Worm (Caenorhabditis elegans) whole organism, L3 larva: Measurements from ENCODE around the gene bed-3.

ENCODE experiments used
- aly-2 ChIP-seq: fragments of 150-350 bp; optimal IDR thresholded peaks from 2 replicates; lab custom pipeline; 2014; ENCODE audit warnings: missing biosample characterization, missing genetic modification characterization
- ama-1 ChIP-seq: fragments of 150-350 bp; optimal IDR thresholded peaks from 2 replicates; lab custom pipeline; 2018
- ceh-16 ChIP-seq: sonication (generic microtip); optimal IDR thresholded peaks from 2 replicates; lab custom pipeline; 2017; ENCODE audit warnings: missing biosample characterization, missing genetic modification characterization
- daf-12 ChIP-seq: fragments of 150-350 bp; optimal IDR thresholded peaks from 2 replicates; lab custom pipeline; 2014; ENCODE audit warnings: missing biosample characterization, missing genetic modification reagents, missing genetic modification characterization
- fkh-10 ChIP-seq: sonication (generic microtip); optimal IDR thresholded peaks from 2 replicates; lab custom pipeline; 2017; ENCODE audit warnings: missing biosample characterization, missing genetic modification reagents, missing genetic modification characterization
- nhr-23 ChIP-seq: fragments of 150-350 bp; optimal IDR thresholded peaks from 2 replicates; lab custom pipeline; 2014; ENCODE audit warnings: missing biosample characterization, missing genetic modification reagents, missing genetic modification characterization
- nhr-237 ChIP-seq: fragments of 150-350 bp; optimal IDR thresholded peaks from 2 replicates; lab custom pipeline; 2014; ENCODE audit warnings: missing biosample characterization, missing genetic modification characterization
- nhr-77 ChIP-seq: fragments of 150-350 bp; optimal IDR thresholded peaks from 2 replicates; lab custom pipeline; 2014; ENCODE audit warnings: missing biosample characterization, missing genetic modification characterization
- pha-4 ChIP-seq: fragments of 150-350 bp; optimal IDR thresholded peaks from 2 replicates; lab custom pipeline; 2014; ENCODE audit warnings: missing biosample characterization, missing genetic modification reagents, missing genetic modification characterization
- tbx-2 ChIP-seq: sonication (generic microtip); optimal IDR thresholded peaks from 2 replicates; lab custom pipeline; 2016; ENCODE audit warnings: mild to moderate bottlenecking, missing genetic modification characterization, missing compliant biosample characterization
- unc-62 ChIP-seq: fragments of 150-350 bp; sonication (generic microtip); optimal IDR thresholded peaks from 4 replicates; lab custom pipeline; 2014; ENCODE audit warnings: missing biosample characterization, missing genetic modification reagents, missing genetic modification characterization
- zag-1 ChIP-seq: fragments of 150-350 bp; optimal IDR thresholded peaks from 2 replicates; lab custom pipeline; 2014; ENCODE audit warnings: missing biosample characterization, missing genetic modification characterization
- ztf-11 ChIP-seq: fragments of 150-350 bp; optimal IDR thresholded peaks from 2 replicates; lab custom pipeline; 2014; ENCODE audit warnings: missing biosample characterization, missing genetic modification characterization

ce11 chrIV:9866865-9867264 is 49.5 kb upstream of the bed-3 start:
- TF ChIP-seq nhr-237 (tag; lab: Kevin White, UChicago) (no peak), ama-1 (lab: Kevin White, UChicago) (no peak), nhr-23 (no peak), daf-12 (tag; lab: Kevin White, UChicago) (no peak), ztf-11 (no peak), unc-62 (no peak), zag-1 (tag; lab: Kevin White, UChicago) (no peak), ceh-16 (tag; lab: Kevin White, UChicago) (no peak), pha-4 (no peak), fkh-10 (GFP tag; lab: Kevin White, UChicago) (no peak), aly-2 (tag; lab: Kevin White, UChicago) (no peak), nhr-77 (tag; lab: Kevin White, UChicago) (no peak), tbx-2 (tag; lab: Kevin White, UChicago) (no peak)
